Worm (Caenorhabditis elegans) whole organism, late embryonic: ENCODE data around the gene oac-4.

Source experiments
- ama-1 ChIP-seq: fragments of 150-350 bp; optimal IDR thresholded peaks from 2 replicates; lab custom pipeline; 2014
- ceh-30 ChIP-seq: fragments of 150-350 bp; optimal IDR thresholded peaks from 2 replicates; lab custom pipeline; 2014; ENCODE audit warnings: missing biosample characterization, missing genetic modification characterization
- pha-4 ChIP-seq: fragments of 150-350 bp; optimal IDR thresholded peaks from 2 replicates; lab custom pipeline; 2018; ENCODE audit warnings: missing biosample characterization, missing genetic modification reagents, missing genetic modification characterization
- pqm-1 ChIP-seq: sonication (generic microtip); optimal IDR thresholded peaks from 2 replicates; lab custom pipeline; 2016; ENCODE audit warnings: missing genetic modification characterization, missing compliant biosample characterization

ce11 chrII:3850655-3851054, 14.8 kb upstream of the oac-4 start, which contains the start of gene nhr-72:
- TF ChIP-seq ceh-30 (no peak), pqm-1 (tag; lab: Kevin White, UChicago) (no peak), pha-4 (no peak), ama-1 (lab: Kevin White, UChicago) (no peak)
